Fruit fly (Drosophila melanogaster) whole organism, prepupa: ENCODE data around the gene Ran.

Experiments used
- CG10631 ChIP-seq: fragments of 200-800 bp; sonication (Bioruptor generic); optimal IDR thresholded peaks from 2 replicates; lab custom pipeline; 2016; ENCODE audit warnings: missing biosample characterization, missing genetic modification characterization
- CG11762 ChIP-seq: fragments of 200-800 bp; sonication (Bioruptor generic); optimal IDR thresholded peaks from 3 replicates; lab custom pipeline; 2016; ENCODE audit warnings: missing biosample characterization, missing genetic modification characterization; ENCODE audit not compliant: insufficient read depth
- CG15336 ChIP-seq: fragments of 200-800 bp; sonication (Bioruptor generic); IDR thresholded peaks from 2 replicates; pipeline ENCODE4 v1.3.6; 2022; ENCODE audit warnings: missing biosample characterization, missing genetic modification characterization
- CG1621 ChIP-seq: fragments of 200-800 bp; sonication (Bioruptor generic); optimal IDR thresholded peaks from 3 replicates; lab custom pipeline; 2018; ENCODE audit warnings: missing biosample characterization, mild to moderate bottlenecking, missing genetic modification characterization
- CG31627 ChIP-seq: fragments of 200-800 bp; sonication (Bioruptor generic); optimal IDR thresholded peaks from 3 replicates; lab custom pipeline; 2016; ENCODE audit warnings: missing biosample characterization, missing genetic modification characterization
- CG32006 ChIP-seq: fragments of 200-800 bp; sonication (Bioruptor generic); optimal IDR thresholded peaks from 3 replicates; lab custom pipeline; 2017; ENCODE audit warnings: missing biosample characterization, mild to moderate bottlenecking, missing genetic modification characterization
- CG3919 ChIP-seq: fragments of 200-800 bp; sonication (Bioruptor generic); optimal IDR thresholded peaks from 3 replicates; lab custom pipeline; 2016; ENCODE audit warnings: missing biosample characterization, missing genetic modification characterization
- CG4318 ChIP-seq: fragments of 200-800 bp; sonication (Bioruptor generic); optimal IDR thresholded peaks from 3 replicates; lab custom pipeline; 2017; ENCODE audit warnings: missing biosample characterization, mild to moderate bottlenecking, missing genetic modification characterization
- CG6163 ChIP-seq: fragments of 200-800 bp; sonication (Bioruptor generic); IDR thresholded peaks from 3 replicates; pipeline ENCODE4 v1.3.6; 2022; ENCODE audit warnings: missing biosample characterization, missing genetic modification characterization
- CG6792 ChIP-seq: fragments of 200-800 bp; sonication (Bioruptor generic); optimal IDR thresholded peaks from 3 replicates; lab custom pipeline; 2016; ENCODE audit warnings: missing biosample characterization, missing genetic modification characterization
- CG6808 ChIP-seq: fragments of 200-800 bp; sonication (Bioruptor generic); optimal IDR thresholded peaks from 3 replicates; lab custom pipeline; 2017; ENCODE audit warnings: missing biosample characterization, missing genetic modification characterization, mild to moderate bottlenecking, moderate library complexity, missing genetic modification reagents
- CG8319 ChIP-seq: fragments of 200-800 bp; sonication (Bioruptor generic); optimal IDR thresholded peaks from 3 replicates; lab custom pipeline; 2016; ENCODE audit warnings: missing biosample characterization, missing genetic modification characterization
- CG8632 ChIP-seq: fragments of 200-800 bp; sonication (Bioruptor generic); optimal IDR thresholded peaks from 3 replicates; lab custom pipeline; 2016; ENCODE audit warnings: missing biosample characterization, missing genetic modification characterization
- CG9139 ChIP-seq: fragments of 200-800 bp; sonication (Bioruptor generic); optimal IDR thresholded peaks from 3 replicates; lab custom pipeline; 2017; ENCODE audit warnings: missing biosample characterization, mild to moderate bottlenecking, missing genetic modification characterization
- Eip75B ChIP-seq: fragments of 200-800 bp; sonication (Bioruptor generic); optimal IDR thresholded peaks from 3 replicates; lab custom pipeline; 2016; ENCODE audit warnings: missing biosample characterization, missing genetic modification characterization
- Eip78C ChIP-seq: fragments of 200-800 bp; sonication (Bioruptor generic); peaks from one replicate; lab custom pipeline; 2016; ENCODE audit warnings: missing biosample characterization, missing genetic modification characterization
- Eip93F ChIP-seq: fragments of 200-800 bp; sonication (Bioruptor generic); optimal IDR thresholded peaks from 2 replicates; lab custom pipeline; 2016; ENCODE audit warnings: missing biosample characterization, mild to moderate bottlenecking, missing genetic modification characterization
- Ets21C ChIP-seq: fragments of 200-800 bp; sonication (Bioruptor generic); optimal IDR thresholded peaks from 3 replicates; lab custom pipeline; 2016; ENCODE audit warnings: missing biosample characterization, missing genetic modification characterization
- Hr38 ChIP-seq: sonication (Bioruptor generic); optimal IDR thresholded peaks from 2 replicates; lab custom pipeline; 2016; ENCODE audit warnings: missing biosample characterization, missing genetic modification characterization
- Hr39 ChIP-seq: fragments of 200-800 bp; sonication (Bioruptor generic); optimal IDR thresholded peaks from 2 replicates; lab custom pipeline; 2016; ENCODE audit warnings: missing biosample characterization, missing genetic modification characterization
- Hr4 ChIP-seq: fragments of 200-800 bp; sonication (Bioruptor generic); optimal IDR thresholded peaks from 3 replicates; lab custom pipeline; 2016; ENCODE audit warnings: missing biosample characterization, missing genetic modification characterization
- Met ChIP-seq: fragments of 200-800 bp; sonication (Bioruptor generic); optimal IDR thresholded peaks from 3 replicates; lab custom pipeline; 2016; ENCODE audit warnings: missing biosample characterization, missing genetic modification characterization
- OdsH ChIP-seq: fragments of 200-800 bp; sonication (Bioruptor generic); optimal IDR thresholded peaks from 3 replicates; lab custom pipeline; 2016; ENCODE audit warnings: missing biosample characterization, missing genetic modification characterization
- Smox ChIP-seq: fragments of 200-800 bp; sonication (Bioruptor generic); optimal IDR thresholded peaks from 3 replicates; lab custom pipeline; 2016; ENCODE audit warnings: missing biosample characterization, missing genetic modification characterization
- Sox102F ChIP-seq: fragments of 200-800 bp; sonication (Bioruptor generic); optimal IDR thresholded peaks from 2 replicates; lab custom pipeline; 2016; ENCODE audit warnings: missing biosample characterization, mild to moderate bottlenecking, missing genetic modification characterization
- achi ChIP-seq: fragments of 200-800 bp; sonication (Bioruptor generic); optimal IDR thresholded peaks from 3 replicates; lab custom pipeline; 2016; ENCODE audit warnings: missing biosample characterization, missing genetic modification characterization
- acj6 ChIP-seq: fragments of 200-800 bp; sonication (Bioruptor generic); optimal IDR thresholded peaks from 3 replicates; lab custom pipeline; 2016; ENCODE audit warnings: missing biosample characterization, missing genetic modification characterization
- cyc ChIP-seq: fragments of 200-800 bp; sonication (Bioruptor generic); optimal IDR thresholded peaks from 3 replicates; lab custom pipeline; 2016; ENCODE audit warnings: missing biosample characterization, missing genetic modification characterization
- dac ChIP-seq: fragments of 200-800 bp; sonication (Bioruptor generic); optimal IDR thresholded peaks from 2 replicates; lab custom pipeline; 2017; ENCODE audit warnings: missing biosample characterization, mild to moderate bottlenecking, missing genetic modification characterization
- eg ChIP-seq: fragments of 200-800 bp; sonication (Bioruptor generic); IDR thresholded peaks from 3 replicates; pipeline ENCODE4 v1.3.6; 2022; ENCODE audit warnings: missing biosample characterization, missing genetic modification characterization
- esn ChIP-seq: fragments of 200-800 bp; sonication (Bioruptor generic); optimal IDR thresholded peaks from 2 replicates; lab custom pipeline; 2016; ENCODE audit warnings: missing biosample characterization, mild to moderate bottlenecking, missing genetic modification characterization, moderate library complexity
- fkh ChIP-seq: fragments of 200-800 bp; sonication (Bioruptor generic); optimal IDR thresholded peaks from 3 replicates; lab custom pipeline; 2017; ENCODE audit warnings: missing biosample characterization, mild to moderate bottlenecking, missing genetic modification characterization, moderate library complexity
- lz ChIP-seq: fragments of 200-800 bp; sonication (Bioruptor generic); optimal IDR thresholded peaks from 3 replicates; lab custom pipeline; 2016; ENCODE audit warnings: missing biosample characterization, missing genetic modification characterization
- pdm3 ChIP-seq: fragments of 200-800 bp; sonication (Bioruptor generic); optimal IDR thresholded peaks from 3 replicates; lab custom pipeline; 2016; ENCODE audit warnings: missing biosample characterization, missing genetic modification characterization
- svp ChIP-seq: fragments of 200-800 bp; sonication (Bioruptor generic); peaks from one replicate; lab custom pipeline; 2016; ENCODE audit warnings: missing biosample characterization, missing genetic modification characterization
- topi ChIP-seq: fragments of 200-800 bp; sonication (Bioruptor generic); optimal IDR thresholded peaks from 3 replicates; lab custom pipeline; 2016; ENCODE audit warnings: missing biosample characterization, missing genetic modification characterization
- vri ChIP-seq: fragments of 200-800 bp; sonication (Bioruptor generic); optimal IDR thresholded peaks from 3 replicates; lab custom pipeline; 2016; ENCODE audit warnings: missing biosample characterization, mild to moderate bottlenecking, missing genetic modification characterization

Gene Ran

DNA sequence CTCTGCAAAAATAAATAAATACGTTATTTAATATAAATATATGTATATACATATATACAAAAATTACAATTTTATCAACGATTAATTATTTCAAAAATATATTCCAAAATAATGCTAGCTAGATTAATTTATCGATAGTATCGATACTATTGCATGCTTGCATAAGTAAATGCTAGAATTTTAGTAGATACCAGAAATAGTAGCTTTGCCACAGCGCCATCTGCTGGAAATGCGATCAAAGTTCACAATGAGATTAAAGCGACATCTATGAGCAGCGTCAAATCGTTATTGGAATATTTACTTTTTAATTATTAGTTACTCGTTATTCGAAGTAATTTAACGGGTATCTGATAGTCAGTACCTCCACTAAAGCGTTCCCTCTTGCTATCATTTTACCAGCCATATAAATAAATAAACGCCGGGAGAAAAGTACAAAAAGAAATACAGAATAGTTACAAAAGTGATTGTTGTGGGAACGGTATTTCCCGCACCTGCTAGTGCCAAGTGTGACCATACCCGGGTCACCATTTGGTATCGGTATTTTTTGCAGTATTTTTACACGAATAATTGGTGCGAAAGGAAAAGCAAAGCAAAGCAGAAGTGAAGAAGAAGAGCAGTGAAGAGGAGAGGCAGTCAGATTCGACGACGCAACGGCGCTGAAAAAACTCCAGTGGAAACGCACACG is 5.5 kb upstream of the Ran start, which contains the start of the genes rtv and Dlic (continued):
- TF ChIP-seq CG8319 (GFP tag; lab: Kevin White, UChicago) = no peak
- TF ChIP-seq cyc (GFP tag; lab: Kevin White, UChicago) = peak; percentile 44
- TF ChIP-seq Ets21C (GFP tag; lab: Kevin White, UChicago) = peak; percentile 19
- TF ChIP-seq Eip78C (GFP tag; lab: Kevin White, UChicago) = peak; percentile 14
- no peak for TF ChIP-seq CG4318 (GFP tag; lab: Kevin White, UChicago)
- TF ChIP-seq CG6163 (GFP tag; lab: Robert Waterston, UW) = peak; percentile 63; the same call in 2 of the 3 replicates
- peak; percentile 4 for TF ChIP-seq pdm3 (GFP tag; lab: Kevin White, UChicago)
- no peak for TF ChIP-seq dac
- TF ChIP-seq Hr4 (GFP tag; lab: Kevin White, UChicago) = peak; percentile 7
- TF ChIP-seq eg (GFP tag; lab: Robert Waterston, UW) = no peak
- peak; percentile 44 for TF ChIP-seq lz
- TF ChIP-seq Hr38 (GFP tag; lab: Kevin White, UChicago) = no peak
- TF ChIP-seq CG6792 = no peak
- TF ChIP-seq, all 60 proteins: peak for 15

DNA sequence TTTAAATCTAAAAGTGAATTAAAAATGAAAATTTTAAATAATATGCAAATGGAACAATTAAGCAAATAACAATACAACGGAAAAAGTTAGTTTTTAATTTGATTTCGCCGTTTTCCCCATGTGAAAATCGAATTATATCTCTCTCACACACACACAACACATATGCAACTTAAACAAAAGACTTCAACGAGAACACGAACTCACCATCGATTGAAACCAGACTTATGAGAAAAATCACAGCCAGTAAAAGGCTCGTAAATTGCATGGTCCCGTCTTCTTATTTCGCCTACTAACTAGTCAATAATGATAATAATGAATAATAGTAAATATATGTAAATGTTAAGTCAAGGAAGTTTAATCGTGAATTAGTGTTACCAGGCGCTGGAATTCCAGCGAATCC is 4.9 kb upstream of the Ran start:
- peak; percentile 28 for TF ChIP-seq Eip93F (GFP tag; lab: Kevin White, UChicago)
- TF ChIP-seq Smox (GFP tag; lab: Kevin White, UChicago) = no peak
- TF ChIP-seq, all 60 proteins: peak for 1

DNA sequence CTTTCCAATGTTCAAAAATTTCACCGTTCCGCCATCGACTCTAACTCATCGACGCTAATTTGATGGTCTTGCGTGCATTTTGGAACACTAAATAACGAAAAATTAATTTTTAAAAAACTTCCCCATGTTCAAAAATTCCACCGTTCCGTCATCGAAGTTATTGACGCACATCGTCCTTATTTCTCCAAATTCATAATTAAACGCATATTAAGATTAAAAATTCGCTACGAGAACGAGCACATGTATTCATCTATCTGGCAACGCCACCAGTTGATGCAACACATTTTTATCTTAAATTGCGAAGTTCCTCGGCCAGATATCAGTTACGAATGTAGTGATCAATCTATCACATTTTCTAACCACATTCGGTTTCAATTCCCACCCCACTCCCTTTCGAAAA is 685 bp upstream of the Ran start, which contains the start of gene Lint-1:
TSS of gene Lint-1 (plus strand) at position 123 of the 400 bp plus-strand sequence.
- TF ChIP-seq Eip75B (GFP tag; lab: Kevin White, UChicago) (peak; percentile 5), esn (peak; percentile 16), fkh (GFP tag; lab: Kevin White, UChicago) (no peak), svp (GFP tag; lab: Kevin White, UChicago) (peak; percentile 69), CG31627 (GFP tag; lab: Kevin White, UChicago) (peak; percentile 48), eg (GFP tag; lab: Robert Waterston, UW) (0 out of 3 replicates have a peak, but pooled peaks have one; percentile 24), Met (peak; percentile 34), OdsH (peak; percentile 43), Ets21C (GFP tag; lab: Kevin White, UChicago) (peak; percentile 18), Eip78C (GFP tag; lab: Kevin White, UChicago) (peak; percentile 60), topi (GFP tag; lab: Kevin White, UChicago) (peak; percentile 40), pdm3 (GFP tag; lab: Kevin White, UChicago) (peak; percentile 49), CG9139 (no peak), cyc (GFP tag; lab: Kevin White, UChicago) (peak; percentile 27), CG11762 (GFP tag; lab: Kevin White, UChicago) (no peak), CG8632 (peak; percentile 5), acj6 (GFP tag; lab: Kevin White, UChicago) (peak; percentile 23), Eip93F (GFP tag; lab: Kevin White, UChicago) (no peak), lz (peak; percentile 54), achi (peak; percentile 3), Sox102F (GFP tag; lab: Kevin White, UChicago) (peak; percentile 13), CG10631 (GFP tag; lab: Kevin White, UChicago) (peak; percentile 5), vri (GFP tag; lab: Kevin White, UChicago) (peak; percentile 54), CG6808 (no peak), Smox (GFP tag; lab: Kevin White, UChicago) (peak; percentile 35), Hr4 (GFP tag; lab: Kevin White, UChicago) (peak; percentile 15), CG32006 (no peak), CG3919 (GFP tag; lab: Kevin White, UChicago) (peak; percentile 5), CG1621 (tag; lab: Kevin White, UChicago) (no peak), CG15336 (no peak), Hr39 (GFP tag; lab: Kevin White, UChicago) (peak; percentile 52)
